Worm (Caenorhabditis elegans) whole organism, late embryonic: ENCODE measurements around the gene R10D12.7.

ENCODE experiments used
- ceh-30 ChIP-seq: fragments of 150-350 bp; optimal IDR thresholded peaks from 2 replicates; lab custom pipeline; 2014; ENCODE audit warnings: missing biosample characterization, missing genetic modification characterization
- ceh-45 ChIP-seq: fragments of 200-800 bp; sonication (Bioruptor generic); IDR thresholded peaks from 2 replicates; pipeline ENCODE4 v1.3.6; 2022; ENCODE audit warnings: missing genetic modification reagents, missing genetic modification characterization, missing compliant biosample characterization
- fkh-10 ChIP-seq: fragments of 150-350 bp; optimal IDR thresholded peaks from 2 replicates; lab custom pipeline; 2014; ENCODE audit warnings: missing biosample characterization, missing genetic modification reagents, missing genetic modification characterization
- lin-11 ChIP-seq: fragments of 200-800 bp; sonication (Bioruptor generic); optimal IDR thresholded peaks from 2 replicates; lab custom pipeline; 2018; ENCODE audit warnings: mild to moderate bottlenecking, missing genetic modification characterization, missing compliant biosample characterization
- syd-9 ChIP-seq: sonication (generic microtip); optimal IDR thresholded peaks from 2 replicates; lab custom pipeline; 2016; ENCODE audit warnings: mild to moderate bottlenecking, missing genetic modification characterization, moderate library complexity, missing compliant biosample characterization
- zip-5 ChIP-seq: sonication (generic microtip); optimal IDR thresholded peaks from 2 replicates; lab custom pipeline; 2016; ENCODE audit warnings: missing genetic modification characterization, missing compliant biosample characterization

- no peak for TF ChIP-seq fkh-10 (GFP tag; lab: Kevin White, UChicago)
- no peak for TF ChIP-seq lin-11 (tag; lab: Kevin White, UChicago)
- no peak for TF ChIP-seq ceh-30 (tag; lab: Kevin White, UChicago)
- TF ChIP-seq zip-5 (tag; lab: Kevin White, UChicago) = no peak
- TF ChIP-seq syd-9 (tag; lab: Kevin White, UChicago) = no peak
- TF ChIP-seq ceh-45 (GFP tag; lab: Robert Waterston, UW) = no peak
Measured at ce11 chrV:13949752-13950151, at the start of gene R10D12.7.
